Worm (Caenorhabditis elegans) whole organism, late embryonic: ENCODE measurements around the gene R151.2.

Experiments
- C38D4.7 ChIP-seq: fragments of 200-800 bp; sonication (Bioruptor generic); optimal IDR thresholded peaks from 2 replicates; lab custom pipeline; 2018; ENCODE audit warnings: mild to moderate bottlenecking, missing genetic modification characterization, moderate library complexity, missing compliant biosample characterization
- K02D7.2 ChIP-seq: sonication (generic microtip); optimal IDR thresholded peaks from 2 replicates; lab custom pipeline; 2017; ENCODE audit warnings: mild to moderate bottlenecking, missing genetic modification characterization, missing compliant biosample characterization
- K09A11.1 ChIP-seq: sonication (generic microtip); optimal IDR thresholded peaks from 2 replicates; lab custom pipeline; 2017; ENCODE audit warnings: antibody characterized with exemption, mild to moderate bottlenecking, missing genetic modification characterization, missing compliant biosample characterization; ENCODE audit not compliant: insufficient read depth
- T23F11.4 ChIP-seq: fragments of 200-800 bp; sonication (Bioruptor generic); optimal IDR thresholded peaks from 2 replicates; lab custom pipeline; 2018; ENCODE audit warnings: mild to moderate bottlenecking, missing genetic modification characterization, missing compliant biosample characterization
- ahr-1 ChIP-seq: sonication (generic microtip); optimal IDR thresholded peaks from 2 replicates; lab custom pipeline; 2016; ENCODE audit warnings: missing genetic modification characterization, missing compliant biosample characterization
- ama-1 ChIP-seq: fragments of 150-350 bp; optimal IDR thresholded peaks from 2 replicates; lab custom pipeline; 2014
- ceh-14 ChIP-seq: sonication (generic microtip); optimal IDR thresholded peaks from 2 replicates; lab custom pipeline; 2016; ENCODE audit warnings: missing genotype, missing genetic modification characterization, missing compliant biosample characterization
- ceh-18 ChIP-seq: sonication (generic microtip); optimal IDR thresholded peaks from 2 replicates; lab custom pipeline; 2016; ENCODE audit warnings: missing genetic modification characterization, missing compliant biosample characterization
- ceh-19 ChIP-seq: fragments of 200-800 bp; sonication (Bioruptor generic); optimal IDR thresholded peaks from 2 replicates; lab custom pipeline; 2018; ENCODE audit warnings: mild to moderate bottlenecking, missing genetic modification characterization, missing compliant biosample characterization
- ceh-22 ChIP-seq: sonication (generic microtip); optimal IDR thresholded peaks from 2 replicates; lab custom pipeline; 2017; ENCODE audit warnings: missing biosample characterization, missing genetic modification characterization
- ceh-24 ChIP-seq: sonication (generic microtip); optimal IDR thresholded peaks from 2 replicates; lab custom pipeline; 2016; ENCODE audit warnings: mild to moderate bottlenecking, missing genetic modification characterization, missing compliant biosample characterization
- ceh-45 ChIP-seq: fragments of 200-800 bp; sonication (Bioruptor generic); IDR thresholded peaks from 2 replicates; pipeline ENCODE4 v1.3.6; 2022; ENCODE audit warnings: missing genetic modification reagents, missing genetic modification characterization, missing compliant biosample characterization
- ceh-48 ChIP-seq: sonication (generic microtip); optimal IDR thresholded peaks from 2 replicates; lab custom pipeline; 2016; ENCODE audit warnings: missing genetic modification characterization, inconsistent platforms, missing compliant biosample characterization
- ceh-9 ChIP-seq: sonication (generic microtip); optimal IDR thresholded peaks from 2 replicates; lab custom pipeline; 2016; ENCODE audit warnings: mild to moderate bottlenecking, missing genetic modification characterization, inconsistent platforms, missing compliant biosample characterization
- che-1 ChIP-seq: sonication (generic microtip); optimal IDR thresholded peaks from 2 replicates; lab custom pipeline; 2016; ENCODE audit warnings: mild to moderate bottlenecking, missing genetic modification characterization, missing compliant biosample characterization
- dve-1 ChIP-seq: sonication (generic microtip); optimal IDR thresholded peaks from 2 replicates; lab custom pipeline; 2017; ENCODE audit warnings: antibody characterized with exemption, mild to moderate bottlenecking, missing genetic modification characterization, missing compliant biosample characterization
- elt-2 ChIP-seq: sonication (generic microtip); optimal IDR thresholded peaks from 2 replicates; lab custom pipeline; 2016; ENCODE audit warnings: missing genetic modification reagents, missing genetic modification characterization, missing compliant biosample characterization
- ets-4 ChIP-seq: sonication (generic microtip); optimal IDR thresholded peaks from 2 replicates; lab custom pipeline; 2016; ENCODE audit warnings: missing genetic modification characterization, missing compliant biosample characterization
- eyg-1 ChIP-seq: sonication (generic microtip); optimal IDR thresholded peaks from 2 replicates; lab custom pipeline; 2016; ENCODE audit warnings: missing genotype, missing genetic modification characterization, missing compliant biosample characterization
- fax-1 ChIP-seq: sonication (generic microtip); optimal IDR thresholded peaks from 2 replicates; lab custom pipeline; 2016; ENCODE audit warnings: missing genotype, missing genetic modification characterization, missing compliant biosample characterization
- fkh-10 ChIP-seq: fragments of 150-350 bp; optimal IDR thresholded peaks from 2 replicates; lab custom pipeline; 2014; ENCODE audit warnings: missing biosample characterization, missing genetic modification reagents, missing genetic modification characterization
- gmeb-2 ChIP-seq: sonication (generic microtip); optimal IDR thresholded peaks from 2 replicates; lab custom pipeline; 2016; ENCODE audit warnings: missing genetic modification characterization, inconsistent platforms, missing compliant biosample characterization
- hlh-13 ChIP-seq: fragments of 200-800 bp; sonication (Bioruptor generic); optimal IDR thresholded peaks from 2 replicates; lab custom pipeline; 2018; ENCODE audit warnings: mild to moderate bottlenecking, missing genetic modification characterization, missing compliant biosample characterization
- hlh-15 ChIP-seq: sonication (generic microtip); optimal IDR thresholded peaks from 2 replicates; lab custom pipeline; 2016; ENCODE audit warnings: missing genetic modification characterization, missing compliant biosample characterization
- hlh-30 ChIP-seq: sonication (generic microtip); optimal IDR thresholded peaks from 2 replicates; lab custom pipeline; 2017; ENCODE audit warnings: antibody characterized with exemption, missing genetic modification characterization, missing compliant biosample characterization; ENCODE audit not compliant: insufficient read depth
- hlh-6 ChIP-seq: sonication (generic microtip); optimal IDR thresholded peaks from 2 replicates; lab custom pipeline; 2016; ENCODE audit warnings: missing genotype, missing genetic modification characterization, missing compliant biosample characterization
- hlh-8 ChIP-seq: sonication (generic microtip); optimal IDR thresholded peaks from 2 replicates; lab custom pipeline; 2016; ENCODE audit warnings: missing genotype, missing genetic modification characterization, missing compliant biosample characterization
- lim-6 ChIP-seq: sonication (generic microtip); optimal IDR thresholded peaks from 2 replicates; lab custom pipeline; 2016; ENCODE audit warnings: missing genetic modification characterization, missing compliant biosample characterization
- madf-2 ChIP-seq: sonication (generic microtip); optimal IDR thresholded peaks from 2 replicates; lab custom pipeline; 2017; ENCODE audit warnings: missing genetic modification characterization, missing compliant biosample characterization
- mec-3 ChIP-seq: sonication (generic microtip); optimal IDR thresholded peaks from 2 replicates; lab custom pipeline; 2016; ENCODE audit warnings: borderline replicate concordance, missing genetic modification characterization, missing compliant biosample characterization
- nfya-1 ChIP-seq: sonication (generic microtip); optimal IDR thresholded peaks from 2 replicates; lab custom pipeline; 2017; ENCODE audit warnings: missing genetic modification characterization, mild to moderate bottlenecking, missing compliant biosample characterization, antibody characterized with exemption, moderate library complexity
- nhr-11 ChIP-seq: fragments of 150-350 bp; optimal IDR thresholded peaks from 2 replicates; lab custom pipeline; 2014; ENCODE audit warnings: missing biosample characterization, missing genetic modification characterization
- nhr-232 ChIP-seq: sonication (generic microtip); optimal IDR thresholded peaks from 2 replicates; lab custom pipeline; 2016; ENCODE audit warnings: missing genetic modification characterization, missing compliant biosample characterization
- npax-4 ChIP-seq: sonication (generic microtip); optimal IDR thresholded peaks from 2 replicates; lab custom pipeline; 2016; ENCODE audit warnings: missing genetic modification characterization, missing compliant biosample characterization
- odd-2 ChIP-seq: sonication (generic microtip); optimal IDR thresholded peaks from 2 replicates; lab custom pipeline; 2017; ENCODE audit warnings: antibody characterized with exemption, mild to moderate bottlenecking, missing genetic modification characterization, missing compliant biosample characterization
- pag-3 ChIP-seq: sonication (generic microtip); optimal IDR thresholded peaks from 2 replicates; lab custom pipeline; 2016; ENCODE audit warnings: missing compliant biosample characterization, missing genetic modification characterization, borderline replicate concordance
- pax-1 ChIP-seq: fragments of 150-350 bp; optimal IDR thresholded peaks from 2 replicates; lab custom pipeline; 2014; ENCODE audit warnings: missing biosample characterization, missing genetic modification characterization
- pha-2 ChIP-seq: sonication (generic microtip); optimal IDR thresholded peaks from 2 replicates; lab custom pipeline; 2017; ENCODE audit warnings: mild to moderate bottlenecking, missing genetic modification characterization, missing compliant biosample characterization
- pha-4 ChIP-seq: fragments of 150-350 bp; optimal IDR thresholded peaks from 2 replicates; lab custom pipeline; 2018; ENCODE audit warnings: missing biosample characterization, missing genetic modification reagents, missing genetic modification characterization
- pros-1 ChIP-seq: fragments of 150-350 bp; optimal IDR thresholded peaks from 2 replicates; lab custom pipeline; 2014; ENCODE audit warnings: missing biosample characterization, missing genetic modification reagents, missing genetic modification characterization
- ref-2 ChIP-seq: sonication (generic microtip); optimal IDR thresholded peaks from 2 replicates; lab custom pipeline; 2016; ENCODE audit warnings: missing genetic modification characterization, missing compliant biosample characterization
- sox-2 ChIP-seq: fragments of 200-800 bp; sonication (Bioruptor generic); IDR thresholded peaks from 2 replicates; pipeline ENCODE4 v1.3.6; 2022; ENCODE audit warnings: missing genetic modification reagents, missing genetic modification characterization, missing compliant biosample characterization
- ttx-3 ChIP-seq: sonication (generic microtip); optimal IDR thresholded peaks from 2 replicates; lab custom pipeline; 2016; ENCODE audit warnings: missing genetic modification reagents, missing genetic modification characterization, missing compliant biosample characterization
- unc-3 ChIP-seq, 2 experiments: fragments of 200-800 bp in 1 of 2; sonication (Bioruptor generic) in 1 of 2; sonication (generic microtip) in 1 of 2; conservative IDR thresholded peaks in 1 of 2; optimal IDR thresholded peaks in 1 of 2; 2 replicates each; pipeline versions ENCODE4 v1.3.6 to Lab custom; 2016 to 2022; ENCODE audit warnings: missing compliant biosample characterization in 2 of 2, missing genetic modification characterization in 2 of 2, missing genetic modification reagents in 1 of 2
- unc-55 ChIP-seq: sonication (generic microtip); optimal IDR thresholded peaks from 2 replicates; lab custom pipeline; 2017; ENCODE audit warnings: missing biosample characterization, missing genetic modification reagents, missing genetic modification characterization
- ztf-16 ChIP-seq: sonication (generic microtip); optimal IDR thresholded peaks from 2 replicates; lab custom pipeline; 2017; ENCODE audit warnings: missing genetic modification characterization, missing compliant biosample characterization

The R151.2 gene

ce11 chrIII:7209721-7210120 is at the start of gene R151.2:
Gene R151.2, plus strand, starts transcription at chrIII:7209967.
- TF ChIP-seq pax-1 (no peak), pha-4 (tag; lab: Kevin White, UChicago) (no peak), nfya-1 (tag; lab: Kevin White, UChicago) (no peak), lim-6 (tag; lab: Kevin White, UChicago) (no peak), hlh-6 (tag; lab: Kevin White, UChicago) (no peak), dve-1 (tag; lab: Kevin White, UChicago) (no peak), che-1 (no peak), ceh-14 (no peak), K02D7.2 (tag; lab: Kevin White, UChicago) (no peak), hlh-13 (no peak), C38D4.7 (GFP tag; lab: Kevin White, UChicago) (no peak), mec-3 (no peak), hlh-30 (no peak)

ce11 chrIII:7161055-7161454 is 48.7 kb upstream of the R151.2 start, which contains the start of gene rnp-7:
Gene rnp-7, minus strand, starts transcription at chrIII:7161155.
- TF ChIP-seq fkh-10 (GFP tag; lab: Kevin White, UChicago) (no peak), ets-4 (tag; lab: Kevin White, UChicago) (no peak), eyg-1 (tag; lab: Kevin White, UChicago) (no peak), gmeb-2 (no peak), mec-3 (no peak), T23F11.4 (no peak), ama-1 (no peak), ztf-16 (tag; lab: Kevin White, UChicago) (no peak)
- TF ChIP-seq, all 69 proteins: peak for 0

- TF ChIP-seq ahr-1 (tag; lab: Kevin White, UChicago) = no peak
- no peak for TF ChIP-seq che-1
- TF ChIP-seq nhr-11 (tag; lab: Kevin White, UChicago) = no peak
- no peak for TF ChIP-seq ceh-22
- TF ChIP-seq hlh-6 (tag; lab: Kevin White, UChicago) = no peak
- TF ChIP-seq K09A11.1 (tag; lab: Kevin White, UChicago) = peak; percentile 42
- TF ChIP-seq gmeb-2 = no peak
- no peak for TF ChIP-seq pha-2 (tag; lab: Kevin White, UChicago)
- TF ChIP-seq pax-1 = no peak
- TF ChIP-seq ceh-45 (GFP tag; lab: Robert Waterston, UW) = no peak
- TF ChIP-seq pros-1 (tag; lab: Kevin White, UChicago) = peak; percentile 5
- TF ChIP-seq elt-2 (tag; lab: Kevin White, UChicago) = peak; percentile 70
- TF ChIP-seq ceh-19 (GFP tag; lab: Kevin White, UChicago) = no peak
- no peak for TF ChIP-seq ama-1
- peak; percentile 26 for TF ChIP-seq ceh-18
- no peak for TF ChIP-seq ttx-3 (tag; lab: Kevin White, UChicago)
- TF ChIP-seq madf-2 (tag; lab: Kevin White, UChicago) = no peak
- no peak for TF ChIP-seq C38D4.7 (GFP tag; lab: Kevin White, UChicago)
- TF ChIP-seq unc-55 = peak; percentile 76
- peak; percentile 78 for TF ChIP-seq nfya-1 (tag; lab: Kevin White, UChicago)
- no peak for TF ChIP-seq nhr-232 (tag; lab: Kevin White, UChicago)
- TF ChIP-seq ets-4 (tag; lab: Kevin White, UChicago) = no peak
- no peak for TF ChIP-seq fax-1
- TF ChIP-seq ceh-48 (tag; lab: Kevin White, UChicago) = peak; percentile 8
- TF ChIP-seq mec-3 = no peak
- no peak for TF ChIP-seq sox-2 (GFP tag; lab: Robert Waterston, UW)
- no peak for TF ChIP-seq pag-3 (tag; lab: Kevin White, UChicago)
- no peak for TF ChIP-seq ceh-9 (tag; lab: Kevin White, UChicago)
- no peak for TF ChIP-seq unc-3 (GFP tag; conservative IDR thresholded peaks at IDR 0.05; lab: Robert Waterston, UW)
- TF ChIP-seq unc-3 (tag; optimal IDR thresholded peaks at IDR 0.05; lab: Kevin White, UChicago) = no peak
- no peak for TF ChIP-seq npax-4 (tag; lab: Kevin White, UChicago)
- TF ChIP-seq odd-2 (tag; lab: Kevin White, UChicago) = no peak
- no peak for TF ChIP-seq fkh-10 (GFP tag; lab: Kevin White, UChicago)
- no peak for TF ChIP-seq hlh-15 (tag; lab: Kevin White, UChicago)
- TF ChIP-seq ref-2 (tag; lab: Kevin White, UChicago) = peak; percentile 28
- TF ChIP-seq hlh-8 (tag; lab: Kevin White, UChicago) = no peak
- TF ChIP-seq ceh-14 = peak; percentile 68
- TF ChIP-seq ceh-24 (tag; lab: Kevin White, UChicago) = no peak
- TF ChIP-seq hlh-13 = no peak
- TF ChIP-seq K02D7.2 (tag; lab: Kevin White, UChicago) = no peak
Observed at ce11 chrIII:7162065-7162762, 47.6 kb upstream of the R151.2 start, which contains the start of the genes syf-2 and K04G7.1. Gene syf-2, minus strand, starts transcription at chrIII:7162115. Gene K04G7.1, plus strand, starts transcription at chrIII:7162712.
